Worm (Caenorhabditis elegans): ENCODE results near the gene clec-56.

clec-56 gene

ce11 chrV:14432259-14432658, 41.9 kb upstream of the clec-56 start, which contains the start of gene egl-1:
egl-1 (minus strand) TSS chrV:14432359.
- TF ChIP-seq nhr-43 (tag; optimal IDR thresholded peaks at IDR 0.05; ENCODE audit: poor library complexity, severe bottlenecking) (no peak), tbx-2 (tag; optimal IDR thresholded peaks at IDR 0.05) (no peak), skn-1 (tag; optimal IDR thresholded peaks at IDR 0.05) (no peak), lsy-12 (tag; optimal IDR thresholded peaks at IDR 0.05) (no peak), nhr-76 (tag; optimal IDR thresholded peaks at IDR 0.05) (no peak), snpc-4 (tag; optimal IDR thresholded peaks at IDR 0.05) (no peak), ceh-16 (tag; optimal IDR thresholded peaks at IDR 0.05) (no peak), ztf-11 (tag; optimal IDR thresholded peaks at IDR 0.05) (no peak), mml-1 (tag; optimal IDR thresholded peaks at IDR 0.05) (no peak), daf-12 (tag; optimal IDR thresholded peaks at IDR 0.05) (no peak), unc-39 (tag; optimal IDR thresholded peaks at IDR 0.05) (no peak), fkh-2 (tag; optimal IDR thresholded peaks at IDR 0.05) (no peak), elt-3 (tag; optimal IDR thresholded peaks at IDR 0.05) (no peak)

ce11 chrV:14433584-14433983, 40.6 kb upstream of the clec-56 start:
- TF ChIP-seq sea-2 (GFP tag; optimal IDR thresholded peaks at IDR 0.05) = no peak
- no peak for TF ChIP-seq ceh-82 (tag; optimal IDR thresholded peaks at IDR 0.05)
- no peak for TF ChIP-seq nhr-77 (tag; optimal IDR thresholded peaks at IDR 0.05)
- no peak for TF ChIP-seq nhr-67 (tag; optimal IDR thresholded peaks at IDR 0.05)
- no peak for TF ChIP-seq unc-62 (GFP tag; optimal IDR thresholded peaks at IDR 0.05)

ce11 chrV:14436195-14436594, 38.0 kb upstream of the clec-56 start:
- TF ChIP-seq fkh-10 (GFP tag; optimal IDR thresholded peaks at IDR 0.05) (no peak), nhr-23 (tag; optimal IDR thresholded peaks at IDR 0.05) (no peak), fkh-2 (tag; optimal IDR thresholded peaks at IDR 0.05) (no peak), nhr-25 (tag; optimal IDR thresholded peaks at IDR 0.05) (no peak), nhr-11 (tag; optimal IDR thresholded peaks at IDR 0.05) (no peak)

DNA sequence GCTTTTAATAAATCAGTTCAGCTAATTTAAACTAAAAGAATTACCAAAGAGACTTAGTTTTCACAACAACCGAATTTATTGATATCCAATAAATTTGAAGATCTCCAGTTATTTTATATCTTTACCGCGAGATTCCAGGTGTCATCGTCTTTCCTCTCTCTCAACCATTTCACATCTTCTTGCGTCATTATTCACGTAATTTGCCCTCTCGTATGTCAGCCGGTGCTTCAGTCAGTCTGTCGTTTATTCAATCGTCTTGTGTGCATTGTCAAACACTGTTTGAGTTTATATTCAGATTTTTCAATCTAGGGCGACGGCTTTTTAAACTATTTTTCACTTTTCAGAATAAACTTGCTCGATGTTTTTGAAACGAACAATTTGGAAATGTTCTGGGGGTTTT, 36.8 kb upstream of the clec-56 start:
- no peak for TF ChIP-seq lsy-12 (tag; optimal IDR thresholded peaks at IDR 0.05)
- no peak for TF ChIP-seq ceh-16 (tag; optimal IDR thresholded peaks at IDR 0.05)

DNA sequence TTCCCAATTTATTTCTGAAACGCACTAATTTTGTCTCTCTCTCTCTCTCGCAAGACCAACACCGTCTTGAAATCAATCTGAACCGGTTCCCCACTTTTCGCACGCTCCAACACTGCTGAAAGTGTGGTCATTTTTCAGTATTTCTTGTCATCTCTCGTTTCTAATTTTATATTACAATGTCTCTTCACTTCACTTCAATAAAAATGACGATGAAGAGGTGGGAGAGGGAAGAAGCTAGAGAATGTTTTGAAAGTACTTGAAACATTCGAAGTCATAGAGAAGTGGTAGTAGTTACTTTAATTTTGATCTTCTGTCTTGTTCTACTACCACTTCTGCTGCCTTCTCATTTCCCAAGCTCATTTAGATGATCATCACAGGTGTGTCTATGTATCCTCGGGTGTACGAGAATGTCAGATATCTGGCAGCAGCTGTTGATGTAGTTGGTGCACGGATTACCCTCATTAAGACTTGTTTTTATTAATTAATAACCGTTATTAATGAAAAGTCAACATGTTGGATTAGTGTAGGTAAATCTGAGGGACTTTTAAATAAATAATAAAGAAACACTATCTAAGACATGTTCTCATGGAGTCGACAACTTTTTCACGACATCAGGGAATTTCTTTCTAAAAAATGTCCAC, 36.0 kb upstream of the clec-56 start:
- TF ChIP-seq daf-12 (tag; optimal IDR thresholded peaks at IDR 0.05) (no peak), nhr-25 (tag; optimal IDR thresholded peaks at IDR 0.05) (peak; percentile 31), ceh-9 (tag; optimal IDR thresholded peaks at IDR 0.05) (no peak)

ce11 chrV:14439236-14439635, 35.0 kb upstream of the clec-56 start:
- TF ChIP-seq nhr-25 (tag; optimal IDR thresholded peaks at IDR 0.05) (peak; percentile 31), nfya-1 (tag; optimal IDR thresholded peaks at IDR 0.05; ENCODE audit: insufficient read depth) (no peak)

- no peak for TF ChIP-seq elt-2 (tag; optimal IDR thresholded peaks at IDR 0.05)
- TF ChIP-seq jun-1 (tag; optimal IDR thresholded peaks at IDR 0.05) = no peak
- no peak for TF ChIP-seq egl-27 (tag; optimal IDR thresholded peaks at IDR 0.05)
- no peak for TF ChIP-seq ama-1 (optimal IDR thresholded peaks at IDR 0.05)
- no peak for TF ChIP-seq ceh-9 (tag; optimal IDR thresholded peaks at IDR 0.05)
- TF ChIP-seq egl-5 (tag; optimal IDR thresholded peaks at IDR 0.05) = no peak
- TF ChIP-seq aly-2 (tag; optimal IDR thresholded peaks at IDR 0.05) = no peak
- no peak for TF ChIP-seq fos-1 (tag; optimal IDR thresholded peaks at IDR 0.05)
- no peak for TF ChIP-seq zag-1 (tag; optimal IDR thresholded peaks at IDR 0.05)
- TF ChIP-seq ZK546.5 (tag; optimal IDR thresholded peaks at IDR 0.05) = no peak
- no peak for TF ChIP-seq nhr-43 (tag; optimal IDR thresholded peaks at IDR 0.05; ENCODE audit: poor library complexity, severe bottlenecking)
- TF ChIP-seq pha-4 (tag; optimal IDR thresholded peaks at IDR 0.05) = no peak
- TF ChIP-seq ztf-4 (tag; optimal IDR thresholded peaks at IDR 0.05) = no peak
- TF ChIP-seq nhr-11 (tag; optimal IDR thresholded peaks at IDR 0.05) = no peak
- TF ChIP-seq nhr-25 (tag; optimal IDR thresholded peaks at IDR 0.05) = no peak
- no peak for TF ChIP-seq ztf-11 (tag; optimal IDR thresholded peaks at IDR 0.05)
Measured at ce11 chrV:14440841-14441240, 33.4 kb upstream of the clec-56 start, which contains the start of gene F23B12.4. F23B12.4 (plus strand) TSS chrV:14441141.

Data from whole organism, L3 larva.